Worm (Caenorhabditis elegans) whole organism, L1 larva: Measurements from ENCODE around the gene mip-1.

Experiments
- C04F5.9 ChIP-seq: sonication (generic microtip); optimal IDR thresholded peaks from 2 replicates; lab custom pipeline; 2016; ENCODE audit warnings: missing genetic modification characterization, missing compliant biosample characterization
- F16B12.6 ChIP-seq: fragments of 150-350 bp; optimal IDR thresholded peaks from 2 replicates; lab custom pipeline; 2014; ENCODE audit warnings: missing biosample characterization, missing genetic modification characterization
- aha-1 ChIP-seq: fragments of 150-350 bp; optimal IDR thresholded peaks from 2 replicates; lab custom pipeline; 2014; ENCODE audit warnings: missing biosample characterization, missing genetic modification characterization
- alr-1 ChIP-seq: fragments of 200-800 bp; sonication (Bioruptor generic); optimal IDR thresholded peaks from 2 replicates; lab custom pipeline; 2018; ENCODE audit warnings: borderline replicate concordance, mild to moderate bottlenecking, missing genetic modification characterization, missing compliant biosample characterization
- aly-2 ChIP-seq: fragments of 150-350 bp; optimal IDR thresholded peaks from 2 replicates; lab custom pipeline; 2014; ENCODE audit warnings: missing biosample characterization, missing genetic modification characterization
- blmp-1 ChIP-seq: fragments of 150-350 bp; optimal IDR thresholded peaks from 2 replicates; lab custom pipeline; 2014; ENCODE audit warnings: missing biosample characterization, missing genetic modification characterization
- ceh-82 ChIP-seq, 3 experiments: fragments of 150-350 bp in 1 of 3; sonication (generic microtip) in 2 of 3; optimal IDR thresholded peaks; 2 replicates each; lab custom pipeline; 2014 to 2017; ENCODE audit warnings: missing biosample characterization in 3 of 3, missing genetic modification characterization in 3 of 3
- ceh-90 ChIP-seq: sonication (generic microtip); optimal IDR thresholded peaks from 2 replicates; lab custom pipeline; 2016; ENCODE audit warnings: missing genetic modification characterization, missing compliant biosample characterization
- efl-1 ChIP-seq, 4 experiments: fragments of 150-350 bp; optimal IDR thresholded peaks in 3 of 4; peaks in 1 of 4; 1 replicate in 1 of 4; 2 replicates in 3 of 4; lab custom pipeline; 2014; ENCODE audit warnings: missing biosample characterization in 2 of 4, missing genetic modification characterization in 2 of 4, missing genetic modification reagents in 2 of 4
- efl-3 ChIP-seq: fragments of 200-800 bp; sonication (Bioruptor generic); optimal IDR thresholded peaks from 2 replicates; lab custom pipeline; 2018; ENCODE audit warnings: mild to moderate bottlenecking, missing genetic modification characterization, missing compliant biosample characterization
- egl-27 ChIP-seq, 2 experiments: fragments of 150-350 bp in 1 of 2; sonication (generic microtip); optimal IDR thresholded peaks; 3 replicates each; lab custom pipeline; 2017 to 2018; ENCODE audit warnings: missing biosample characterization in 2 of 2, missing genetic modification characterization in 2 of 2, missing genetic modification reagents in 2 of 2
- elt-2 ChIP-seq: sonication (generic microtip); optimal IDR thresholded peaks from 2 replicates; lab custom pipeline; 2016; ENCODE audit warnings: missing genetic modification characterization, mild to moderate bottlenecking, inconsistent platforms, missing compliant biosample characterization, missing genetic modification reagents
- elt-3 ChIP-seq, 6 experiments: fragments of 150-350 bp in 1 of 6; sonication (generic microtip); optimal IDR thresholded peaks; 2 replicates each; lab custom pipeline; 2017 to 2018; ENCODE audit warnings: missing biosample characterization in 6 of 6, missing genetic modification characterization in 6 of 6, inconsistent platforms in 1 of 6
- ets-5 ChIP-seq: fragments of 200-800 bp; sonication (Bioruptor generic); IDR thresholded peaks from 2 replicates; pipeline ENCODE4 v1.3.6; 2022; ENCODE audit warnings: missing genetic modification characterization, missing compliant biosample characterization
- fkh-8 ChIP-seq: sonication (generic microtip); optimal IDR thresholded peaks from 2 replicates; lab custom pipeline; 2016; ENCODE audit warnings: mild to moderate bottlenecking, missing genetic modification characterization, missing compliant biosample characterization
- hlh-17 ChIP-seq: fragments of 200-800 bp; sonication (Bioruptor generic); optimal IDR thresholded peaks from 2 replicates; lab custom pipeline; 2018; ENCODE audit warnings: missing genetic modification characterization, mild to moderate bottlenecking, missing compliant biosample characterization, moderate library complexity, borderline replicate concordance
- hlh-4 ChIP-seq: sonication (generic microtip); optimal IDR thresholded peaks from 2 replicates; lab custom pipeline; 2016; ENCODE audit warnings: mild to moderate bottlenecking, missing genetic modification characterization, missing compliant biosample characterization
- irx-1 ChIP-seq: sonication (generic microtip); optimal IDR thresholded peaks from 2 replicates; lab custom pipeline; 2016; ENCODE audit warnings: missing genetic modification characterization, missing compliant biosample characterization
- isw-1 ChIP-seq: fragments of 200-800 bp; sonication (Bioruptor generic); IDR thresholded peaks from 2 replicates; pipeline ENCODE4 v1.3.6; 2022; ENCODE audit warnings: missing genetic modification characterization, missing compliant biosample characterization
- lin-39 ChIP-seq: fragments of 150-350 bp; optimal IDR thresholded peaks from 2 replicates; lab custom pipeline; 2014; ENCODE audit warnings: missing biosample characterization, missing genetic modification reagents, missing genetic modification characterization
- mab-9 ChIP-seq: fragments of 200-800 bp; sonication (Bioruptor generic); IDR thresholded peaks from 2 replicates; pipeline ENCODE4 v1.3.6; 2022; ENCODE audit warnings: missing genetic modification reagents, missing genetic modification characterization, missing compliant biosample characterization
- mdl-1 ChIP-seq, 2 experiments: fragments of 150-350 bp; optimal IDR thresholded peaks; 2 replicates each; lab custom pipeline; 2014 to 2017; ENCODE audit warnings: missing biosample characterization in 2 of 2, missing genetic modification characterization in 2 of 2, inconsistent platforms in 1 of 2
- mep-1 ChIP-seq: fragments of 150-350 bp; optimal IDR thresholded peaks from 2 replicates; lab custom pipeline; 2014; ENCODE audit warnings: missing biosample characterization, missing genetic modification characterization
- nhr-28 ChIP-seq: fragments of 150-350 bp; optimal IDR thresholded peaks from 2 replicates; lab custom pipeline; 2014; ENCODE audit warnings: missing biosample characterization, missing genetic modification characterization
- nhr-71 ChIP-seq: sonication (generic microtip); optimal IDR thresholded peaks from 2 replicates; lab custom pipeline; 2016; ENCODE audit warnings: mild to moderate bottlenecking, missing genetic modification characterization, moderate library complexity, missing compliant biosample characterization
- nhr-84 ChIP-seq: sonication (generic microtip); optimal IDR thresholded peaks from 2 replicates; lab custom pipeline; 2017; ENCODE audit warnings: missing biosample characterization, missing genetic modification characterization
- snu-23 ChIP-seq: sonication (generic microtip); optimal IDR thresholded peaks from 2 replicates; lab custom pipeline; 2016; ENCODE audit warnings: missing genetic modification characterization, missing compliant biosample characterization
- sptf-1 ChIP-seq: fragments of 150-350 bp; optimal IDR thresholded peaks from 2 replicates; lab custom pipeline; 2014; ENCODE audit warnings: missing biosample characterization, missing genetic modification characterization
- tbx-2 ChIP-seq: sonication (generic microtip); optimal IDR thresholded peaks from 2 replicates; lab custom pipeline; 2016; ENCODE audit warnings: missing genetic modification characterization, missing compliant biosample characterization
- unc-130 ChIP-seq: fragments of 150-350 bp; optimal IDR thresholded peaks from 2 replicates; lab custom pipeline; 2017; ENCODE audit warnings: missing biosample characterization, missing genetic modification characterization, inconsistent platforms
- unc-86 ChIP-seq: sonication (generic microtip); optimal IDR thresholded peaks from 2 replicates; lab custom pipeline; 2016; ENCODE audit warnings: missing genetic modification characterization, missing compliant biosample characterization
- unc-98 ChIP-seq: fragments of 200-800 bp; sonication (Bioruptor generic); IDR thresholded peaks from 2 replicates; pipeline ENCODE4 v1.3.6; 2022; ENCODE audit warnings: missing genetic modification characterization, missing compliant biosample characterization
- zag-1 ChIP-seq: fragments of 150-350 bp; optimal IDR thresholded peaks from 2 replicates; lab custom pipeline; 2014; ENCODE audit warnings: missing biosample characterization, missing genetic modification characterization
- zip-4 ChIP-seq: fragments of 200-800 bp; sonication (Bioruptor generic); optimal IDR thresholded peaks from 2 replicates; lab custom pipeline; 2018; ENCODE audit warnings: mild to moderate bottlenecking, missing genetic modification characterization, moderate library complexity, missing compliant biosample characterization
- ztf-4 ChIP-seq: fragments of 150-350 bp; optimal IDR thresholded peaks from 2 replicates; lab custom pipeline; 2014; ENCODE audit warnings: missing biosample characterization, missing genetic modification characterization

The mip-1 gene

ce11 chrIII:4763509-4763908 is 29.4 kb upstream of the mip-1 start, which contains the start of gene B0393.4:
B0393.4 (minus strand) TSS chrIII:4763609.
- TF ChIP-seq ets-5 (no peak), efl-1 (optimal IDR thresholded peaks at IDR 0.05; lab: Kevin White, UChicago) (no peak), efl-1 (GFP tag; optimal IDR thresholded peaks at IDR 0.05 in 1 of 2; lab: Kevin White, UChicago) (peak in 1 of 2 experiments; percentile 36)

- TF ChIP-seq hlh-4 (tag; lab: Kevin White, UChicago) (no peak), tbx-2 (tag; lab: Kevin White, UChicago) (no peak), fkh-8 (tag; lab: Kevin White, UChicago) (no peak), snu-23 (no peak), unc-130 (tag; lab: Kevin White, UChicago) (no peak), lin-39 (no peak), hlh-17 (GFP tag; lab: Kevin White, UChicago) (no peak)
- TF ChIP-seq, all 84 proteins: peak for 0
Measured at ce11 chrIII:4765474-4765873, 27.4 kb upstream of the mip-1 start, which contains the start of gene B0393.5. B0393.5 (plus strand) TSS chrIII:4765774.

ce11 chrIII:4766842-4767241 is 26.0 kb upstream of the mip-1 start:
- TF ChIP-seq efl-3 (GFP tag; lab: Kevin White, UChicago) (no peak), hlh-4 (tag; lab: Kevin White, UChicago) (no peak), aha-1 (tag; lab: Kevin White, UChicago) (no peak), irx-1 (tag; lab: Kevin White, UChicago) (no peak), elt-2 (peak; percentile 39), blmp-1 (tag; lab: Kevin White, UChicago) (peak; percentile 59), ztf-4 (tag; lab: Kevin White, UChicago) (no peak), egl-27 (tag; optimal IDR thresholded peaks at IDR 0.05; lab: Kevin White, UChicago) (no peak), unc-98 (GFP tag; lab: Robert Waterston, UW) (no peak), unc-86 (tag; lab: Kevin White, UChicago) (no peak), nhr-84 (tag; lab: Kevin White, UChicago) (no peak), isw-1 (GFP tag; lab: Robert Waterston, UW) (no peak), mdl-1 (tag; optimal IDR thresholded peaks at IDR 0.05; lab: Kevin White, UChicago) (no peak), nhr-28 (no peak), mep-1 (tag; lab: Kevin White, UChicago) (no peak), zip-4 (GFP tag; lab: Kevin White, UChicago) (no peak), elt-3 (tag; optimal IDR thresholded peaks at IDR 0.05; lab: Kevin White, UChicago) (peak in 1 of 6 experiments; percentile 5), nhr-71 (no peak), lin-39 (no peak), ets-5 (no peak)

- TF ChIP-seq blmp-1 (tag; lab: Kevin White, UChicago) = peak; percentile 94
- TF ChIP-seq zag-1 (tag; lab: Kevin White, UChicago) = no peak
- no peak for TF ChIP-seq nhr-28
- no peak for TF ChIP-seq elt-2
- TF ChIP-seq ceh-90 (tag; lab: Kevin White, UChicago) = no peak
- TF ChIP-seq mab-9 (GFP tag; lab: Robert Waterston, UW) = no peak
- no peak for TF ChIP-seq zip-4 (GFP tag; lab: Kevin White, UChicago)
- peak in 1 of 6 experiments; percentile 14 for TF ChIP-seq elt-3 (tag; optimal IDR thresholded peaks at IDR 0.05; lab: Kevin White, UChicago)
- no peak for TF ChIP-seq ceh-82 (tag; optimal IDR thresholded peaks at IDR 0.05; lab: Kevin White, UChicago)
- TF ChIP-seq unc-130 (tag; lab: Kevin White, UChicago) = no peak
- no peak for TF ChIP-seq alr-1
- TF ChIP-seq aly-2 (tag; lab: Kevin White, UChicago) = no peak
- TF ChIP-seq C04F5.9 = no peak
- no peak for TF ChIP-seq sptf-1
- no peak for TF ChIP-seq aha-1 (tag; lab: Kevin White, UChicago)
- TF ChIP-seq F16B12.6 (tag; lab: Kevin White, UChicago) = no peak
Measured at ce11 chrIII:4767869-4768645, 24.8 kb upstream of the mip-1 start.
